Worm (Caenorhabditis elegans): ENCODE results near the gene lido-17.

DNA sequence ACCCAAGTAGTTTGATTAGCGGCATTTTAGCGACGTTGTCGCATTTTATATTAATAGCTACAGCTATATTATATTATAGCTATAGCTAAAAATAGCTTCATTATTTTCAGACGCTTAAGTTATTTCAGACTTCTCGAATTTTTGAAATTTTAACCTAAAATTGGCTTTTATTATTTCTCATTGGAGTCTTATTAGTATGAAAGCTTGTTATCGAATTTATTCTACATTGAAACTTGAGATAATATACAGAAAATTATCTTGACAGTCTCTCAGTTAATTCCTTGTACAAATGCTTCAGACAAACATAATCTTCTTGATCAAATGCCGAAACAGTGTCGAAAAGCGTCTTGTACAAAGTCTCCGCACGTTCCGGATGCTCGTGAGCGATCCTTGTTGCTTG lies 12.8 kb downstream of the lido-17 start, which contains the start of gene srh-48:
- TF ChIP-seq ama-1 (optimal IDR thresholded peaks at IDR 0.05) (no peak), hnd-1 (tag; optimal IDR thresholded peaks at IDR 0.05) (no peak), hmg-4 (GFP tag; optimal IDR thresholded peaks at IDR 0.05) (no peak), B0310.2 (tag; optimal IDR thresholded peaks at IDR 0.05) (no peak), scrt-1 (GFP tag; IDR thresholded peaks at IDR 0.05) (no peak), tbx-37 (GFP tag; conservative IDR thresholded peaks at IDR 0.05) (no peak), flt-1 (GFP tag; IDR thresholded peaks at IDR 0.05) (no peak)
